Worm (Caenorhabditis elegans): ENCODE results near the gene F44E7.7.

DNA sequence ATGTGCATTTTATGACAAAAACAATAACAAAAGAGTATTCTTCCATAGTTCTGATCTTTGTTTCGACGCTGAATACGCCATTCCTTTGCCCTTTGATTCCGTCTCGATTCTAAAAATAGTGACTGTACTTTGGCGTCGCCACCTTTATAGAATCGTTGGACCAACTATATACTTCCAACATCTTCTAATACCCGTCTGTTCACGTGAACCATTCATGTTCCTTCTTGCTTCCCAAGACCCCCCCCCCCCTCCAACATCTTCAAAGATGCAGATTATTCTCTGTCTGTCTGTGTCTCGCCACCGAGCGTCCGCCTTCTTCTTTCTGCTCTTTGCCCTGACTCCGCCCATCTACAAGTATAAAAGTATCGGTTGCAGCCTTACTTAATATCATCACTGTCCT, 15.3 kb downstream of the F44E7.7 start:
- TF ChIP-seq him-1 (tag; optimal IDR thresholded peaks at IDR 0.05) (no peak), dao-5 (tag; optimal IDR thresholded peaks at IDR 0.05) (no peak)

Measured in whole organism, L4/young adult.